Worm (Caenorhabditis elegans): ENCODE data around the gene H20E11.1.

The H20E11.1 gene

DNA sequence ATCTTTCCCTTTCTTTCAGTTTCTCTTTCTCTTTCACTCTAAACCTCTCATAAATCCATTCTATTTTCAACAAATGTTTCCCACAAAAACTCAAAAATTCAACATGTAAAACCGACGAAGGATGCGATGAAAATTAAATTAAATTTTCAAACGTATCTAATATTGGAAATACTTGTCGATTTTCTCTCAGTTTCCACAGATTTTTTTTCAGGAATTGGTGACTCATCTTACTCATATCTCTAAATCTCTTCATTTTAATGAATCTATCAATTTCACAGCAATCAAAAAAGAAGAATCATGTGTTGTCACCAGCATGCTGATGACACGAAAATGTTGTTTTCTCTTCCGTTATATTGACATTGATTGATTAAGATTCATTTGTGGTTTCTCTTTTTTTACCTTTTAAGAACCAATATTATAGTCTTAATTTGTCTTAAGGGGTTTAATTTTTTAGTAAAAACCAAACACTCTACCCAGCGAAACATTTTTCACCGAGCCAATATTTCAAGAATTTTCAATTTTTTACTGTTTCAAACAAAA lies 26.1 kb upstream of the H20E11.1 start:
- TF ChIP-seq dmd-4 (tag; optimal IDR thresholded peaks at IDR 0.05) (no peak), sma-9 (GFP tag; optimal IDR thresholded peaks at IDR 0.05) (peak; percentile 21), sma-9 (tag; optimal IDR thresholded peaks at IDR 0.05) (no peak), fos-1 (tag; optimal IDR thresholded peaks at IDR 0.05) (peak; percentile 18), mab-5 (tag; optimal IDR thresholded peaks at IDR 0.05) (peak; percentile 2)

DNA sequence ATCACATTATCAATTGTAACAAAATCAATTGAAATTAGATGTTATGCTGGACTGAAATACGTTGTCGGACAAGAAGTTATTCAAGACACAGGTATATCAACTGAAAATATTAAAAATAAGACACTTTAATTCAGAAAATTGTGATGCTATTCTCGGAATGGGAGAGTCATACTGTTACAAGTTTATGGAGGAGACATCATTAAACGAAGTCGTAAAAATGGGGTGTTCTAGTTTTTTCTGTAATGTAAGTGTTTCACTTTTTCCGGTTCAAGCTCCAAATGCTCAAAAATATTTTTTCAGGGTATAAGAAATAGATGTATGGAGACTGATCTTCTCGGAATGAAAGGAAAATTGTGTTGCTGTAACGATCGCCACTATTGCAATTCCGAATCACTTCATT lies 25.1 kb upstream of the H20E11.1 start, which contains the start of gene C17H12.37:
TSS of gene C17H12.37 (plus strand) at position 301 of the 400 bp plus-strand sequence.
- TF ChIP-seq nhr-6 (tag; optimal IDR thresholded peaks at IDR 0.05) (no peak), sma-9 (GFP tag; optimal IDR thresholded peaks at IDR 0.05) (no peak), sma-9 (tag; optimal IDR thresholded peaks at IDR 0.05) (no peak), alr-1 (tag; optimal IDR thresholded peaks at IDR 0.05) (no peak), mdl-1 (tag; optimal IDR thresholded peaks at IDR 0.05) (no peak), mab-5 (tag; optimal IDR thresholded peaks at IDR 0.05) (no peak), zag-1 (tag; optimal IDR thresholded peaks at IDR 0.05) (no peak), unc-39 (tag; optimal IDR thresholded peaks at IDR 0.05) (no peak), sma-3 (GFP tag; optimal IDR thresholded peaks at IDR 0.05) (no peak), blmp-1 (tag; optimal IDR thresholded peaks at IDR 0.05; ENCODE audit: insufficient read depth) (no peak), nhr-129 (tag; optimal IDR thresholded peaks at IDR 0.05) (no peak), R02D3.7 (tag; optimal IDR thresholded peaks at IDR 0.05) (no peak), nhr-23 (tag; optimal IDR thresholded peaks at IDR 0.05) (no peak), peb-1 (tag; optimal IDR thresholded peaks at IDR 0.05) (no peak), nhr-11 (tag; optimal IDR thresholded peaks at IDR 0.05) (no peak), ZK546.5 (tag; optimal IDR thresholded peaks at IDR 0.05) (no peak), mbf-1 (tag; optimal IDR thresholded peaks at IDR 0.05) (no peak), elt-3 (tag; optimal IDR thresholded peaks at IDR 0.05) (no peak)

DNA sequence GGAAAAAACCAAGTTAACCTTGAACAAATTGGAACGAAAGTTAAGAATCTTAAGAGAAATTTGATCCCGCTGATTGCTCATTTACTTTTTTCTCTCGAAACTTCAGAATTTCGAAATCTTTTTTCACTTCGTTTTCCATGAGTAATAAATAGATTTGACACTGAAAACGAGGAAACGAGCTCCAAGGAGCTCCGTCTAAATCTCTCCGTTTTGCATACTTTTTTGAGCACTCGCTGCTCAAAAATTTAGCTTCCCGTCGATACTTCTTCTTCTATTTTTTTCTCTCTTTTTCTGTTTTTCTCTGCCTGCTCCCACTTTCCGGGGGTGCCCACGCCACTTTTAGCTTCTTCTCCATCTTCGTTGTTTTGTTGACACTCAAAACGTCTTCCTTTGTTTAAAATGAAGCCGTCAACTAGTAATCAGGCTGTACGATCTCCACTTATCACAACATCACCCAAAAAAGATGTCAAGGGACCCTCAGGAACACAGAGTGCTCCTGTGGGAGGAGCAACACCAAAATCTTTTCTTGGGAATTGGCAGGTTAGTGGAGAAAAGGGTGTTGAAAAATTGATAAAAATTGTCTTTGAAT lies 23.4 kb upstream of the H20E11.1 start, which contains the start of gene C17H12.10:
TSS of gene C17H12.10 (plus strand) at position 325 of the 589 bp plus-strand sequence.
- TF ChIP-seq unc-55 (GFP tag; optimal IDR thresholded peaks at IDR 0.05) (peak; percentile 77), ztf-11 (tag; optimal IDR thresholded peaks at IDR 0.05) (no peak), C34F6.9 (tag; optimal IDR thresholded peaks at IDR 0.05) (peak; percentile 77), alr-1 (tag; optimal IDR thresholded peaks at IDR 0.05) (no peak), nhr-21 (tag; optimal IDR thresholded peaks at IDR 0.05) (no peak), skn-1 (tag; optimal IDR thresholded peaks at IDR 0.05) (no peak), nhr-23 (tag; optimal IDR thresholded peaks at IDR 0.05) (no peak), zag-1 (tag; optimal IDR thresholded peaks at IDR 0.05) (peak; percentile 80), snpc-4 (tag; optimal IDR thresholded peaks at IDR 0.05) (no peak), crh-2 (tag; optimal IDR thresholded peaks at IDR 0.05) (peak; percentile 27), ceh-82 (tag; optimal IDR thresholded peaks at IDR 0.05) (no peak), lsy-2 (tag; optimal IDR thresholded peaks at IDR 0.05) (peak in 1 of 2 experiments; percentile 49), sma-3 (GFP tag; optimal IDR thresholded peaks at IDR 0.05) (no peak), sem-4 (tag; optimal IDR thresholded peaks at IDR 0.05) (no peak), sma-9 (GFP tag; optimal IDR thresholded peaks at IDR 0.05) (peak; percentile 39), sma-9 (tag; optimal IDR thresholded peaks at IDR 0.05) (no peak), nhr-129 (tag; optimal IDR thresholded peaks at IDR 0.05) (peak; percentile 17), peb-1 (tag; optimal IDR thresholded peaks at IDR 0.05) (no peak), elt-3 (tag; optimal IDR thresholded peaks at IDR 0.05) (no peak), unc-39 (tag; optimal IDR thresholded peaks at IDR 0.05) (no peak), ztf-4 (tag; optimal IDR thresholded peaks at IDR 0.05) (no peak), mab-5 (tag; optimal IDR thresholded peaks at IDR 0.05) (no peak), nhr-77 (tag; optimal IDR thresholded peaks at IDR 0.05) (no peak), aly-2 (tag; optimal IDR thresholded peaks at IDR 0.05) (no peak), R02D3.7 (tag; optimal IDR thresholded peaks at IDR 0.05) (no peak), dmd-4 (tag; optimal IDR thresholded peaks at IDR 0.05) (no peak), mbf-1 (tag; optimal IDR thresholded peaks at IDR 0.05) (no peak)

DNA sequence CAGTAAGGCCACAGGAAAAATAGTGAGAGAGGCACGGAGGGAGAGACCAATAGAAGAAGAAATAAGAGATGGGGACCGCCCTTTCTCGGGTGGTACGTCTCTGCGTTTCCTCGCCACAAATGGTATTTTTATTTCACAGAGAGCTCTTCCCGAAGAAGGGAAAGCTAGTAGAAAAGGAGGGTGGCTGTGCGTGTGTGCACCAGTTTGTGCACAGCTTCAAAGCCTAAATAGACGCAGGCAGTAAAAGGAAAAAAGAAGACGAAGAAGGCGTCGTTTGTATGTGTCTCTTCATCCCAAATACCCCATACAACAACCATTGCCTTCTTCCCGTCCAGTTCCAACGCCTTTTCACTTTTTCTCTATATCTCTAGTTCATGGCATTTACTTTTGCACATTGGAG lies 20.2 kb upstream of the H20E11.1 start:
- TF ChIP-seq elt-3 (tag; optimal IDR thresholded peaks at IDR 0.05) (no peak), nhr-77 (tag; optimal IDR thresholded peaks at IDR 0.05) (no peak), sma-3 (GFP tag; optimal IDR thresholded peaks at IDR 0.05) (no peak), nhr-237 (tag; optimal IDR thresholded peaks at IDR 0.05) (no peak), elt-1 (tag; optimal IDR thresholded peaks at IDR 0.05) (no peak), ceh-82 (tag; optimal IDR thresholded peaks at IDR 0.05) (peak; percentile 54), zag-1 (tag; optimal IDR thresholded peaks at IDR 0.05) (peak; percentile 78), lin-39 (tag; optimal IDR thresholded peaks at IDR 0.05) (no peak), lin-13 (GFP tag; optimal IDR thresholded peaks at IDR 0.05) (peak; percentile 53), nhr-25 (tag; optimal IDR thresholded peaks at IDR 0.05) (no peak), sma-9 (GFP tag; optimal IDR thresholded peaks at IDR 0.05) (peak; percentile 42), sma-9 (tag; optimal IDR thresholded peaks at IDR 0.05) (no peak), lin-11 (tag; optimal IDR thresholded peaks at IDR 0.05) (peak; percentile 27), crh-2 (tag; optimal IDR thresholded peaks at IDR 0.05) (peak; percentile 68), fos-1 (tag; optimal IDR thresholded peaks at IDR 0.05) (no peak), egl-27 (tag; optimal IDR thresholded peaks at IDR 0.05) (no peak), blmp-1 (tag; optimal IDR thresholded peaks at IDR 0.05; ENCODE audit: insufficient read depth) (no peak), Y55F3AM.14 (GFP tag; optimal IDR thresholded peaks at IDR 0.05) (peak; percentile 29), ama-1 (optimal IDR thresholded peaks at IDR 0.05) (no peak), unc-55 (GFP tag; optimal IDR thresholded peaks at IDR 0.05) (peak; percentile 91), dmd-4 (tag; optimal IDR thresholded peaks at IDR 0.05) (no peak), mab-5 (tag; optimal IDR thresholded peaks at IDR 0.05) (peak; percentile 14), nhr-10 (tag; optimal IDR thresholded peaks at IDR 0.05) (no peak), C34F6.9 (tag; optimal IDR thresholded peaks at IDR 0.05) (peak; percentile 74), ZK546.5 (tag; optimal IDR thresholded peaks at IDR 0.05) (no peak), lsy-2 (tag; optimal IDR thresholded peaks at IDR 0.05) (peak; percentile 53 to 66), nhr-21 (tag; optimal IDR thresholded peaks at IDR 0.05) (no peak), nhr-129 (tag; optimal IDR thresholded peaks at IDR 0.05) (peak; percentile 62), ztf-4 (tag; optimal IDR thresholded peaks at IDR 0.05) (no peak)

All from whole organism, L2 larva.